Fruit fly (Drosophila melanogaster) whole organism, prepupa: ENCODE measurements around the gene smp-30.

ENCODE experiments used
- CG10669 ChIP-seq: fragments of 200-800 bp; sonication (Bioruptor generic); optimal IDR thresholded peaks from 3 replicates; lab custom pipeline; 2018; ENCODE audit warnings: missing biosample characterization, mild to moderate bottlenecking, missing genetic modification characterization, moderate library complexity
- CG11294 ChIP-seq: fragments of 200-800 bp; sonication (Bioruptor generic); IDR thresholded peaks from 2 replicates; pipeline ENCODE4 v1.3.6; 2022; ENCODE audit warnings: missing biosample characterization, missing genetic modification characterization
- CG11902 ChIP-seq: fragments of 200-800 bp; sonication (Bioruptor generic); optimal IDR thresholded peaks from 3 replicates; lab custom pipeline; 2016; ENCODE audit warnings: missing biosample characterization, missing genetic modification characterization
- CG15336 ChIP-seq: fragments of 200-800 bp; sonication (Bioruptor generic); IDR thresholded peaks from 2 replicates; pipeline ENCODE4 v1.3.6; 2022; ENCODE audit warnings: missing biosample characterization, missing genetic modification characterization
- CG16779 ChIP-seq: fragments of 200-800 bp; sonication (Bioruptor generic); optimal IDR thresholded peaks from 3 replicates; lab custom pipeline; 2017; ENCODE audit warnings: missing biosample characterization, mild to moderate bottlenecking, missing genetic modification characterization
- CG3032 ChIP-seq: fragments of 200-800 bp; optimal IDR thresholded peaks from 2 replicates; lab custom pipeline; 2019; ENCODE audit warnings: missing biosample characterization, mild to moderate bottlenecking, missing genetic modification characterization, moderate library complexity
- CG32006 ChIP-seq: fragments of 200-800 bp; sonication (Bioruptor generic); optimal IDR thresholded peaks from 3 replicates; lab custom pipeline; 2017; ENCODE audit warnings: missing biosample characterization, mild to moderate bottlenecking, missing genetic modification characterization
- CG3919 ChIP-seq: fragments of 200-800 bp; sonication (Bioruptor generic); optimal IDR thresholded peaks from 3 replicates; lab custom pipeline; 2016; ENCODE audit warnings: missing biosample characterization, missing genetic modification characterization
- CG4318 ChIP-seq: fragments of 200-800 bp; sonication (Bioruptor generic); optimal IDR thresholded peaks from 3 replicates; lab custom pipeline; 2017; ENCODE audit warnings: missing biosample characterization, mild to moderate bottlenecking, missing genetic modification characterization
- CG6163 ChIP-seq: fragments of 200-800 bp; sonication (Bioruptor generic); IDR thresholded peaks from 3 replicates; pipeline ENCODE4 v1.3.6; 2022; ENCODE audit warnings: missing biosample characterization, missing genetic modification characterization
- CG6808 ChIP-seq: fragments of 200-800 bp; sonication (Bioruptor generic); optimal IDR thresholded peaks from 3 replicates; lab custom pipeline; 2017; ENCODE audit warnings: missing biosample characterization, missing genetic modification characterization, mild to moderate bottlenecking, moderate library complexity, missing genetic modification reagents
- CG8119 ChIP-seq: fragments of 200-800 bp; sonication (Bioruptor generic); IDR thresholded peaks from 3 replicates; pipeline ENCODE4 v1.3.6; 2022; ENCODE audit warnings: missing biosample characterization, missing genetic modification characterization
- CG8319 ChIP-seq: fragments of 200-800 bp; sonication (Bioruptor generic); optimal IDR thresholded peaks from 3 replicates; lab custom pipeline; 2016; ENCODE audit warnings: missing biosample characterization, missing genetic modification characterization
- CG8632 ChIP-seq: fragments of 200-800 bp; sonication (Bioruptor generic); optimal IDR thresholded peaks from 3 replicates; lab custom pipeline; 2016; ENCODE audit warnings: missing biosample characterization, missing genetic modification characterization
- CG9139 ChIP-seq: fragments of 200-800 bp; sonication (Bioruptor generic); optimal IDR thresholded peaks from 3 replicates; lab custom pipeline; 2017; ENCODE audit warnings: missing biosample characterization, mild to moderate bottlenecking, missing genetic modification characterization
- Eip75B ChIP-seq: fragments of 200-800 bp; sonication (Bioruptor generic); optimal IDR thresholded peaks from 3 replicates; lab custom pipeline; 2016; ENCODE audit warnings: missing biosample characterization, missing genetic modification characterization
- Eip78C ChIP-seq: fragments of 200-800 bp; sonication (Bioruptor generic); peaks from one replicate; lab custom pipeline; 2016; ENCODE audit warnings: missing biosample characterization, missing genetic modification characterization
- Eip93F ChIP-seq: fragments of 200-800 bp; sonication (Bioruptor generic); optimal IDR thresholded peaks from 2 replicates; lab custom pipeline; 2016; ENCODE audit warnings: missing biosample characterization, mild to moderate bottlenecking, missing genetic modification characterization
- Ets96B ChIP-seq: fragments of 200-800 bp; optimal IDR thresholded peaks from 2 replicates; lab custom pipeline; 2019; ENCODE audit warnings: missing biosample characterization, mild to moderate bottlenecking, missing genetic modification characterization, moderate library complexity
- Hr38 ChIP-seq: sonication (Bioruptor generic); optimal IDR thresholded peaks from 2 replicates; lab custom pipeline; 2016; ENCODE audit warnings: missing biosample characterization, missing genetic modification characterization
- Hr4 ChIP-seq: fragments of 200-800 bp; sonication (Bioruptor generic); optimal IDR thresholded peaks from 3 replicates; lab custom pipeline; 2016; ENCODE audit warnings: missing biosample characterization, missing genetic modification characterization
- Lpt ChIP-seq: fragments of 200-800 bp; sonication (Bioruptor generic); optimal IDR thresholded peaks from 3 replicates; lab custom pipeline; 2016; ENCODE audit warnings: missing biosample characterization, missing genetic modification characterization
- OdsH ChIP-seq: fragments of 200-800 bp; sonication (Bioruptor generic); optimal IDR thresholded peaks from 3 replicates; lab custom pipeline; 2016; ENCODE audit warnings: missing biosample characterization, missing genetic modification characterization
- Smox ChIP-seq: fragments of 200-800 bp; sonication (Bioruptor generic); optimal IDR thresholded peaks from 3 replicates; lab custom pipeline; 2016; ENCODE audit warnings: missing biosample characterization, missing genetic modification characterization
- Sox102F ChIP-seq: fragments of 200-800 bp; sonication (Bioruptor generic); optimal IDR thresholded peaks from 2 replicates; lab custom pipeline; 2016; ENCODE audit warnings: missing biosample characterization, mild to moderate bottlenecking, missing genetic modification characterization
- Sox15 ChIP-seq: fragments of 200-800 bp; sonication (Bioruptor generic); optimal IDR thresholded peaks from 3 replicates; lab custom pipeline; 2016; ENCODE audit warnings: missing biosample characterization, missing genetic modification characterization
- cyc ChIP-seq: fragments of 200-800 bp; sonication (Bioruptor generic); optimal IDR thresholded peaks from 3 replicates; lab custom pipeline; 2016; ENCODE audit warnings: missing biosample characterization, missing genetic modification characterization
- dsx ChIP-seq: fragments of 200-800 bp; optimal IDR thresholded peaks from 3 replicates; lab custom pipeline; 2019; ENCODE audit warnings: missing biosample characterization, mild to moderate bottlenecking, missing genetic modification characterization, moderate library complexity; ENCODE audit not compliant: poor library complexity, severe bottlenecking
- eg ChIP-seq: fragments of 200-800 bp; sonication (Bioruptor generic); IDR thresholded peaks from 3 replicates; pipeline ENCODE4 v1.3.6; 2022; ENCODE audit warnings: missing biosample characterization, missing genetic modification characterization
- esn ChIP-seq: fragments of 200-800 bp; sonication (Bioruptor generic); optimal IDR thresholded peaks from 2 replicates; lab custom pipeline; 2016; ENCODE audit warnings: missing biosample characterization, mild to moderate bottlenecking, missing genetic modification characterization, moderate library complexity
- fd59A ChIP-seq: fragments of 200-800 bp; sonication (Bioruptor generic); optimal IDR thresholded peaks from 2 replicates; lab custom pipeline; 2017; ENCODE audit warnings: missing biosample characterization, mild to moderate bottlenecking, missing genetic modification characterization, missing genetic modification reagents
- fd85E ChIP-seq: fragments of 200-800 bp; sonication (Bioruptor generic); optimal IDR thresholded peaks from 3 replicates; lab custom pipeline; 2016; ENCODE audit warnings: missing biosample characterization, missing genetic modification characterization
- fkh ChIP-seq: fragments of 200-800 bp; sonication (Bioruptor generic); optimal IDR thresholded peaks from 3 replicates; lab custom pipeline; 2017; ENCODE audit warnings: missing biosample characterization, mild to moderate bottlenecking, missing genetic modification characterization, moderate library complexity
- net ChIP-seq: fragments of 200-800 bp; sonication (Bioruptor generic); optimal IDR thresholded peaks from 3 replicates; lab custom pipeline; 2016; ENCODE audit warnings: missing biosample characterization, missing genetic modification characterization
- pdm3 ChIP-seq: fragments of 200-800 bp; sonication (Bioruptor generic); optimal IDR thresholded peaks from 3 replicates; lab custom pipeline; 2016; ENCODE audit warnings: missing biosample characterization, missing genetic modification characterization
- salr ChIP-seq, 2 experiments: fragments of 200-800 bp; sonication (Bioruptor generic); optimal IDR thresholded peaks; 3 replicates each; lab custom pipeline; 2016 to 2018; ENCODE audit warnings: missing biosample characterization in 2 of 2, missing genetic modification characterization in 2 of 2, mild to moderate bottlenecking in 1 of 2
- svp ChIP-seq: fragments of 200-800 bp; sonication (Bioruptor generic); peaks from one replicate; lab custom pipeline; 2016; ENCODE audit warnings: missing biosample characterization, missing genetic modification characterization
- topi ChIP-seq: fragments of 200-800 bp; sonication (Bioruptor generic); optimal IDR thresholded peaks from 3 replicates; lab custom pipeline; 2016; ENCODE audit warnings: missing biosample characterization, missing genetic modification characterization
- vri ChIP-seq: fragments of 200-800 bp; sonication (Bioruptor generic); optimal IDR thresholded peaks from 3 replicates; lab custom pipeline; 2016; ENCODE audit warnings: missing biosample characterization, mild to moderate bottlenecking, missing genetic modification characterization

smp-30 gene

dm6 chr3R:14734623-14735392, 16.2 kb downstream of the smp-30 start (continued):
- TF ChIP-seq CG8632 (peak; percentile 3), svp (peak; percentile 46), fd59A (GFP tag; lab: Kevin White, UChicago) (no peak), Smox (GFP tag; lab: Kevin White, UChicago) (no peak), CG6808 (peak; percentile 0), CG11902 (GFP tag; lab: Kevin White, UChicago) (no peak), eg (GFP tag; lab: Robert Waterston, UW) (peak; percentile 54; the same call in 1 of the 3 replicates), CG8119 (no peak; the same call in 2 of the 3 replicates), topi (GFP tag; lab: Kevin White, UChicago) (peak; percentile 30), cyc (GFP tag; lab: Kevin White, UChicago) (peak; percentile 23), Sox15 (GFP tag; lab: Kevin White, UChicago) (no peak), salr (GFP tag; optimal IDR thresholded peaks at IDR 0.05; lab: Kevin White, UChicago) (no peak), Sox102F (GFP tag; lab: Kevin White, UChicago) (no peak), dsx (no peak), CG9139 (GFP tag; lab: Kevin White, UChicago) (no peak)

- no peak for TF ChIP-seq CG6808
- TF ChIP-seq CG4318: no peak
- no peak for TF ChIP-seq CG3032
- TF ChIP-seq Sox15 (GFP tag; lab: Kevin White, UChicago): no peak
- TF ChIP-seq CG15336: no peak
- TF ChIP-seq Eip75B (GFP tag; lab: Kevin White, UChicago): no peak
- TF ChIP-seq fd85E: no peak
- no peak for TF ChIP-seq fkh (GFP tag; lab: Kevin White, UChicago)
- TF ChIP-seq CG8119: no peak
Observed at dm6 chr3R:14733937-14734336, 17.1 kb downstream of the smp-30 start.

- TF ChIP-seq Ets96B (tag; lab: Kevin White, UChicago) (no peak), svp (peak; percentile 92)
Observed at dm6 chr3R:14733425-14733824, 17.6 kb downstream of the smp-30 start.

dm6 chr3R:14731781-14732100, 19.3 kb downstream of the smp-30 start:
- TF ChIP-seq CG10669 (GFP tag; lab: Kevin White, UChicago): peak; percentile 12
- no peak for TF ChIP-seq Hr4 (GFP tag; lab: Kevin White, UChicago)
- TF ChIP-seq esn: peak; percentile 46
- TF ChIP-seq CG16779 (tag; lab: Kevin White, UChicago): no peak
- TF ChIP-seq Smox (GFP tag; lab: Kevin White, UChicago): peak; percentile 33
- peak; percentile 84 for TF ChIP-seq Eip78C (GFP tag; lab: Kevin White, UChicago)
- no peak for TF ChIP-seq Sox102F (GFP tag; lab: Kevin White, UChicago)
- TF ChIP-seq net: no peak
- 0 out of 3 replicates have a peak, but pooled peaks have one; percentile 7 for TF ChIP-seq CG8119
- peak; percentile 46 for TF ChIP-seq svp
- peak; percentile 7 for TF ChIP-seq Ets96B (tag; lab: Kevin White, UChicago)

- TF ChIP-seq Eip93F (GFP tag; lab: Kevin White, UChicago): no peak
- peak; percentile 33 for TF ChIP-seq vri (GFP tag; lab: Kevin White, UChicago)
- peak; percentile 32 for TF ChIP-seq CG8319 (GFP tag; lab: Kevin White, UChicago)
- peak; percentile 33 for TF ChIP-seq cyc (GFP tag; lab: Kevin White, UChicago)
- TF ChIP-seq CG3032: no peak
- peak; percentile 8 for TF ChIP-seq pdm3
- no peak for TF ChIP-seq CG6808
- TF ChIP-seq CG8119: 0 out of 3 replicates have a peak, but pooled peaks have one; percentile 21
- no peak for TF ChIP-seq Sox15 (GFP tag; lab: Kevin White, UChicago)
- peak; percentile 22 for TF ChIP-seq Lpt (GFP tag; lab: Kevin White, UChicago)
- no peak for TF ChIP-seq Smox (GFP tag; lab: Kevin White, UChicago)
- peak; percentile 66; the same call in 1 of the 3 replicates for TF ChIP-seq eg (GFP tag; lab: Robert Waterston, UW)
- TF ChIP-seq OdsH (GFP tag; lab: Kevin White, UChicago): peak; percentile 40
- no peak for TF ChIP-seq fkh (GFP tag; lab: Kevin White, UChicago)
- TF ChIP-seq CG9139 (GFP tag; lab: Kevin White, UChicago): no peak
- no peak for TF ChIP-seq Hr38 (GFP tag; lab: Kevin White, UChicago)
- no peak for TF ChIP-seq fd85E
- peak; percentile 23 for TF ChIP-seq Hr4 (GFP tag; lab: Kevin White, UChicago)
- no peak for TF ChIP-seq CG11294 (GFP tag; lab: Robert Waterston, UW)
- TF ChIP-seq CG32006: peak; percentile 14
- no peak for TF ChIP-seq esn
- peak; percentile 47 for TF ChIP-seq CG3919 (GFP tag; lab: Kevin White, UChicago)
- no peak for TF ChIP-seq CG10669 (GFP tag; lab: Kevin White, UChicago)
- TF ChIP-seq CG16779 (tag; lab: Kevin White, UChicago): peak; percentile 28
- TF ChIP-seq CG6163: peak; percentile 58; the same call in 2 of the 3 replicates
- no peak for TF ChIP-seq Sox102F (GFP tag; lab: Kevin White, UChicago)
Observed at dm6 chr3R:14731061-14731780, 19.8 kb downstream of the smp-30 start, which contains the start of gene CG7530. Gene CG7530, minus strand, starts transcription at chr3R:14731509.
